Worm (Caenorhabditis elegans) whole organism, young adult: ENCODE measurements around the gene C34D4.3.

Experiments
- B0019.2 ChIP-seq: fragments of 200-800 bp; sonication (Bioruptor generic); conservative IDR thresholded peaks from 2 replicates; pipeline ENCODE4 v1.3.6; 2022; ENCODE audit warnings: missing genetic modification reagents, missing genetic modification characterization, missing compliant biosample characterization
- F49E8.2 ChIP-seq: sonication (generic microtip); optimal IDR thresholded peaks from 3 replicates; lab custom pipeline; 2017; ENCODE audit warnings: missing genetic modification characterization, mild to moderate bottlenecking, missing compliant biosample characterization, antibody characterized with exemption, moderate library complexity; ENCODE audit not compliant: insufficient read depth
- F55B11.4 ChIP-seq: sonication (generic microtip); optimal IDR thresholded peaks from 2 replicates; lab custom pipeline; 2016; ENCODE audit warnings: missing compliant biosample characterization, missing genetic modification characterization, borderline replicate concordance; ENCODE audit not compliant: insufficient read depth
- cebp-2 ChIP-seq: fragments of 200-800 bp; sonication (Bioruptor generic); IDR thresholded peaks from 2 replicates; pipeline ENCODE4 v1.3.6; 2022; ENCODE audit warnings: missing genetic modification characterization, missing compliant biosample characterization
- nfya-1 ChIP-seq: sonication (generic microtip); optimal IDR thresholded peaks from 2 replicates; lab custom pipeline; 2017; ENCODE audit warnings: antibody characterized with exemption, missing compliant biosample characterization, missing genetic modification characterization, borderline replicate concordance; ENCODE audit not compliant: insufficient read depth
- nhr-27 ChIP-seq: fragments of 200-800 bp; sonication (Bioruptor generic); optimal IDR thresholded peaks from 2 replicates; lab custom pipeline; 2018; ENCODE audit warnings: mild to moderate bottlenecking, missing genetic modification characterization, moderate library complexity, missing compliant biosample characterization
- somi-1 ChIP-seq: fragments of 200-800 bp; sonication (Bioruptor generic); optimal IDR thresholded peaks from 2 replicates; lab custom pipeline; 2018; ENCODE audit warnings: mild to moderate bottlenecking, missing genetic modification characterization, missing compliant biosample characterization

DNA sequence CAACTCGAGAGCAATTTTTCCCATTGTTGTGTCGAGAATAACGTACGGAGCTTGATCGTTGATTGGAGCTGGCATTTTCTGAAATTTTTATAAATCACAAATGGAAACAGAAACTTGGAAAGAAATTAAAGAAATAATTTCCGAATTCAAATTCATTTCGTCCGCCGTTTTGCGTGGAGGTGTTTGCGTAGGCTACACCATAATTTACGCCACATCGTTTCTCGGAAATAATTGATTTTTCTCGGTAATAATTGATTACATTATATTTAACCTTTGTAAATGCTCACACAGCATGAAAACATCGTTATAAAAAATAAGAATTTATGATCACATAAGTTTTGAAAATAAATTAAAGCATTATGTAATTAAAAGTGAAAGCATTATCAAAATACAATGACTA lies 20.3 kb upstream of the C34D4.3 start, which contains the start of gene cyn-12:
- TF ChIP-seq nfya-1 (tag; lab: Kevin White, UChicago) (no peak), F55B11.4 (no peak), somi-1 (no peak), F49E8.2 (tag; lab: Kevin White, UChicago) (no peak), nhr-27 (tag; lab: Kevin White, UChicago) (no peak), cebp-2 (GFP tag; lab: Robert Waterston, UW) (no peak), B0019.2 (no peak)
